Fruit fly (Drosophila melanogaster) whole organism, pupa: ENCODE measurements around the gene CG5021.

Source experiments
- CG10348 ChIP-seq: fragments of 200-800 bp; sonication (Bioruptor generic); IDR thresholded peaks from 2 replicates; pipeline ENCODE4 v1.3.6; 2022; ENCODE audit warnings: missing biosample characterization, missing genetic modification characterization
- rn ChIP-seq: fragments of 200-800 bp; sonication (Bioruptor generic); IDR thresholded peaks from 2 replicates; pipeline ENCODE4 v1.3.6; 2022; ENCODE audit warnings: missing biosample characterization, missing genetic modification characterization

DNA sequence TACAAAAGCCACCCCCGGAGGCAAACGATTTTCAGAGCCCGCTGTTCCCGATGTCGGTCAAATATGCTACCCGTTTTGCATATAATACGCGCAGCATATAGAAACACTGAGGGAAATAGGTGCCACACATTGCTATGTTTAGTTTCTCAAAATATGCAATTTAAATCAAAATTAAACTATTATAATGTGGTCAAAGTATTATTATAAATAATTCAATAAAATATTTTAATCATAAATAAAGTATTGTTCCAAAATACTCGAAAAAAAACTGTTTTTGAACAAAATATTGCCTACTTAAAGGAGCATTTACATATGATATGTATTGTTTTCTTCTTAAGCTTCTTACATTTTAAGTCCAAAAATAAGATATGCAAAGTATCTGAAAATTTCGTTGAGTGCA, 15.7 kb upstream of the CG5021 start:
- TF ChIP-seq CG10348 (GFP tag; lab: Robert Waterston, UW) (no peak), rn (GFP tag; lab: Robert Waterston, UW) (no peak)
